Fruit fly (Drosophila melanogaster): ENCODE measurements around the gene CG12075.

The CG12075 gene

dm6 chrX:8901447-8901846 lies 63.3 kb downstream of the CG12075 start, which contains the start of gene Rbm13:
TSS of gene Rbm13 (plus strand) at chrX:8901699.
- TF ChIP-seq net (GFP tag; optimal IDR thresholded peaks at IDR 0.05) = no peak

- TF ChIP-seq Hr38 (GFP tag; optimal IDR thresholded peaks at IDR 0.05) (no peak), OdsH (GFP tag; optimal IDR thresholded peaks at IDR 0.05) (no peak), CG10631 (GFP tag; optimal IDR thresholded peaks at IDR 0.05) (no peak), eg (GFP tag; IDR thresholded peaks at IDR 0.05) (0 out of 3 replicates have a peak, but pooled peaks have one; percentile 27), CG11902 (GFP tag; optimal IDR thresholded peaks at IDR 0.05) (no peak), CG8119 (GFP tag; IDR thresholded peaks at IDR 0.05) (no peak), CG7368 (GFP tag; optimal IDR thresholded peaks at IDR 0.05) (no peak), Sox14 (GFP tag; optimal IDR thresholded peaks at IDR 0.05) (no peak), CG31627 (GFP tag; optimal IDR thresholded peaks at IDR 0.05) (no peak), salr (GFP tag; optimal IDR thresholded peaks at IDR 0.05) (no peak), Smox (GFP tag; optimal IDR thresholded peaks at IDR 0.05) (no peak), fd85E (GFP tag; optimal IDR thresholded peaks at IDR 0.05) (no peak), dsx (GFP tag; optimal IDR thresholded peaks at IDR 0.05; ENCODE audit: poor library complexity, severe bottlenecking) (no peak), fd59A (GFP tag; optimal IDR thresholded peaks at IDR 0.05) (no peak), lz (GFP tag; optimal IDR thresholded peaks at IDR 0.05) (no peak), CG8319 (GFP tag; optimal IDR thresholded peaks at IDR 0.05) (no peak), pdm3 (GFP tag; optimal IDR thresholded peaks at IDR 0.05) (no peak), svp (GFP tag) (no peak), CG16779 (tag; optimal IDR thresholded peaks at IDR 0.05) (no peak), achi (GFP tag; optimal IDR thresholded peaks at IDR 0.05) (no peak), cyc (GFP tag; optimal IDR thresholded peaks at IDR 0.05) (no peak), CG11294 (GFP tag; IDR thresholded peaks at IDR 0.05) (no peak), spab (GFP tag; optimal IDR thresholded peaks at IDR 0.05) (no peak), Ets21C (GFP tag; optimal IDR thresholded peaks at IDR 0.05) (no peak), Eip93F (GFP tag; optimal IDR thresholded peaks at IDR 0.05) (no peak), Gug (GFP tag; IDR thresholded peaks at IDR 0.05) (no peak), fkh (GFP tag; optimal IDR thresholded peaks at IDR 0.05) (peak; percentile 62), CG6808 (GFP tag; optimal IDR thresholded peaks at IDR 0.05) (peak; percentile 16), CG6276 (GFP tag; optimal IDR thresholded peaks at IDR 0.05) (peak; percentile 18), CG9139 (GFP tag; optimal IDR thresholded peaks at IDR 0.05) (no peak), CG4318 (GFP tag; optimal IDR thresholded peaks at IDR 0.05) (no peak), CG6854 (GFP tag; optimal IDR thresholded peaks at IDR 0.05) (no peak), Blimp-1 (GFP tag; optimal IDR thresholded peaks at IDR 0.05) (no peak), Eip75B (GFP tag; optimal IDR thresholded peaks at IDR 0.05) (no peak), Sox102F (GFP tag; optimal IDR thresholded peaks at IDR 0.05) (no peak), CG6792 (GFP tag; optimal IDR thresholded peaks at IDR 0.05) (no peak), CG3032 (tag; optimal IDR thresholded peaks at IDR 0.05) (no peak), dac (GFP tag; optimal IDR thresholded peaks at IDR 0.05) (no peak), Eip78C (GFP tag) (peak; percentile 30), topi (GFP tag; optimal IDR thresholded peaks at IDR 0.05) (peak; percentile 18), CG6163 (GFP tag; IDR thresholded peaks at IDR 0.05) (no peak), Hr4 (GFP tag; optimal IDR thresholded peaks at IDR 0.05) (no peak), CG1621 (tag; optimal IDR thresholded peaks at IDR 0.05) (no peak), CG32006 (GFP tag; optimal IDR thresholded peaks at IDR 0.05) (no peak), net (GFP tag; optimal IDR thresholded peaks at IDR 0.05) (no peak), Ets96B (tag; optimal IDR thresholded peaks at IDR 0.05) (no peak), esn (GFP tag; optimal IDR thresholded peaks at IDR 0.05) (peak; percentile 6), Met (GFP tag; optimal IDR thresholded peaks at IDR 0.05) (no peak)
Measured at dm6 chrX:8905545-8906455, 67.7 kb downstream of the CG12075 start.
